Fruit fly (Drosophila melanogaster) whole organism, wandering third instar larva: Measurements from ENCODE around the gene CG7872.

Source experiments
- Abd-B ChIP-seq: fragments of >200 bp; optimal IDR thresholded peaks from 2 replicates; lab custom pipeline; 2017; ENCODE audit warnings: missing biosample characterization, missing genetic modification characterization
- CG32264 ChIP-seq: fragments of 200-800 bp; sonication (Bioruptor generic); optimal IDR thresholded peaks from 2 replicates; lab custom pipeline; 2016; ENCODE audit warnings: missing biosample characterization, missing genetic modification characterization
- CG9705 ChIP-seq: fragments of 200-800 bp; sonication (Bioruptor generic); optimal IDR thresholded peaks from 2 replicates; lab custom pipeline; 2018; ENCODE audit warnings: missing biosample characterization, mild to moderate bottlenecking, missing genetic modification characterization
- CrebA ChIP-seq: fragments of 200-800 bp; sonication (Bioruptor generic); optimal IDR thresholded peaks from 2 replicates; lab custom pipeline; 2016; ENCODE audit warnings: missing biosample characterization, mild to moderate bottlenecking, missing genetic modification characterization, borderline replicate concordance
- Dfd ChIP-seq: fragments of >200 bp; optimal IDR thresholded peaks from 2 replicates; lab custom pipeline; 2017; ENCODE audit warnings: missing biosample characterization, missing genetic modification characterization
- Dif ChIP-seq: fragments of 200-275, 200-300 bp; sonication (Bioruptor generic); optimal IDR thresholded peaks from 2 replicates; lab custom pipeline; 2018; ENCODE audit warnings: missing biosample characterization, missing genetic modification characterization; ENCODE audit not compliant: partially characterized antibody
- GATAd ChIP-seq: sonication (Bioruptor generic); optimal IDR thresholded peaks from 2 replicates; lab custom pipeline; 2016; ENCODE audit warnings: missing biosample characterization, missing genetic modification characterization
- HLH106 ChIP-seq: fragments of 200-800 bp; optimal IDR thresholded peaks from 3 replicates; lab custom pipeline; 2019; ENCODE audit warnings: missing biosample characterization, mild to moderate bottlenecking, missing genetic modification characterization, moderate library complexity
- Hnf4 ChIP-seq: fragments of 200-800 bp; sonication (Bioruptor generic); optimal IDR thresholded peaks from 2 replicates; lab custom pipeline; 2016; ENCODE audit warnings: missing biosample characterization, mild to moderate bottlenecking, missing genetic modification characterization
- Hr78 ChIP-seq: fragments of >200 bp; optimal IDR thresholded peaks from 2 replicates; lab custom pipeline; 2017; ENCODE audit warnings: missing biosample characterization, missing genetic modification characterization
- Hr83 ChIP-seq: fragments of 200-300 bp; sonication (Bioruptor generic); optimal IDR thresholded peaks from 2 replicates; lab custom pipeline; 2016; ENCODE audit warnings: missing biosample characterization, mild to moderate bottlenecking, missing genetic modification characterization, moderate library complexity; ENCODE audit not compliant: poor library complexity, severe bottlenecking
- Jra ChIP-seq: sonication (Bioruptor generic); optimal IDR thresholded peaks from 2 replicates; lab custom pipeline; 2016; ENCODE audit warnings: missing biosample characterization, missing genetic modification characterization
- Mio ChIP-seq: sonication (Bioruptor generic); optimal IDR thresholded peaks from 2 replicates; lab custom pipeline; 2016; ENCODE audit warnings: missing biosample characterization, missing genetic modification characterization
- Myc ChIP-seq: fragments of >200 bp; optimal IDR thresholded peaks from 2 replicates; lab custom pipeline; 2017
- N ChIP-seq: fragments of >200 bp; optimal IDR thresholded peaks from 2 replicates; lab custom pipeline; 2018; ENCODE audit warnings: missing biosample characterization, missing external identifiers, missing genetic modification characterization
- OdsH ChIP-seq: fragments of 200-800 bp; sonication (Bioruptor generic); optimal IDR thresholded peaks from 2 replicates; lab custom pipeline; 2016; ENCODE audit warnings: missing biosample characterization, mild to moderate bottlenecking, missing genetic modification characterization
- Rel ChIP-seq, 2 experiments: fragments of 200-800 bp; sonication (Bioruptor generic) in 1 of 2; optimal IDR thresholded peaks; 2 replicates in 1 of 2; 3 replicates in 1 of 2; lab custom pipeline; 2016 to 2019; ENCODE audit warnings: mild to moderate bottlenecking in 2 of 2, missing biosample characterization in 2 of 2, missing genetic modification characterization in 2 of 2, moderate library complexity in 1 of 2
- Sp1 ChIP-seq: fragments of 200-800 bp; sonication (Bioruptor generic); optimal IDR thresholded peaks from 3 replicates; lab custom pipeline; 2019; ENCODE audit warnings: missing biosample characterization, mild to moderate bottlenecking, missing genetic modification characterization, moderate library complexity
- Vsx2 ChIP-seq: fragments of 200-300, 225-300 bp; sonication (Bioruptor generic); optimal IDR thresholded peaks from 2 replicates; lab custom pipeline; 2018; ENCODE audit warnings: missing biosample characterization, missing genetic modification characterization; ENCODE audit not compliant: partially characterized antibody
- br ChIP-seq: fragments of 200-800 bp; sonication (Bioruptor generic); optimal IDR thresholded peaks from 2 replicates; lab custom pipeline; 2016; ENCODE audit warnings: missing biosample characterization, missing genetic modification characterization
- brk ChIP-seq: fragments of 200-800 bp; sonication (Bioruptor generic); optimal IDR thresholded peaks from 2 replicates; lab custom pipeline; 2016; ENCODE audit warnings: missing biosample characterization, mild to moderate bottlenecking, missing genetic modification characterization
- dl ChIP-seq, 2 experiments: fragments of 175-275, 200-275 bp in 1 of 2; fragments of 200-275 bp in 1 of 2; sonication (Bioruptor generic); optimal IDR thresholded peaks; lab custom pipeline; 2018; ENCODE audit warnings: mild to moderate bottlenecking in 2 of 2, missing biosample characterization in 2 of 2, missing genetic modification characterization in 2 of 2, moderate library complexity in 2 of 2; ENCODE audit not compliant: partially characterized antibody in 2 of 2, insufficient read depth in 1 of 2
- dmrt93B ChIP-seq: fragments of 200-800 bp; sonication (Bioruptor generic); optimal IDR thresholded peaks from 2 replicates; lab custom pipeline; 2018; ENCODE audit warnings: missing biosample characterization, mild to moderate bottlenecking, missing genetic modification characterization
- dsf ChIP-seq: sonication (Bioruptor generic); optimal IDR thresholded peaks from 2 replicates; lab custom pipeline; 2016; ENCODE audit warnings: missing biosample characterization, missing genetic modification characterization, borderline replicate concordance
- ey ChIP-seq: fragments of 200-800 bp; sonication (Bioruptor generic); optimal IDR thresholded peaks from 2 replicates; lab custom pipeline; 2016; ENCODE audit warnings: missing biosample characterization, missing genetic modification characterization
- foxo ChIP-seq, 2 experiments: fragments of 200-800 bp; sonication (Bioruptor generic); optimal IDR thresholded peaks; 2 replicates in 1 of 2; 3 replicates in 1 of 2; lab custom pipeline; 2016 to 2017; ENCODE audit warnings: missing biosample characterization in 2 of 2, missing genetic modification characterization in 2 of 2
- fru ChIP-seq: fragments of 200-800 bp; sonication (Bioruptor generic); optimal IDR thresholded peaks from 3 replicates; lab custom pipeline; 2016; ENCODE audit warnings: missing biosample characterization, mild to moderate bottlenecking, missing genetic modification characterization
- h ChIP-seq: fragments of 200-800 bp; sonication (Bioruptor generic); optimal IDR thresholded peaks from 3 replicates; lab custom pipeline; 2016; ENCODE audit warnings: missing biosample characterization, mild to moderate bottlenecking, missing genetic modification characterization
- jim ChIP-seq: fragments of 175-275, 200-325 bp; sonication (Bioruptor generic); optimal IDR thresholded peaks from 2 replicates; lab custom pipeline; 2016; ENCODE audit warnings: missing biosample characterization, mild to moderate bottlenecking, missing genetic modification characterization
- lola ChIP-seq: fragments of >200 bp; optimal IDR thresholded peaks from 2 replicates; lab custom pipeline; 2017; ENCODE audit warnings: missing biosample characterization, missing genetic modification characterization
- pan ChIP-seq: fragments of >200 bp; optimal IDR thresholded peaks from 2 replicates; lab custom pipeline; 2017
- psq ChIP-seq: fragments of 200-800 bp; sonication (Bioruptor generic); optimal IDR thresholded peaks from 3 replicates; lab custom pipeline; 2017; ENCODE audit warnings: missing biosample characterization, mild to moderate bottlenecking, missing genetic modification characterization, moderate library complexity
- rgr ChIP-seq: fragments of 200-800 bp; sonication (Bioruptor generic); optimal IDR thresholded peaks from 3 replicates; lab custom pipeline; 2016; ENCODE audit warnings: missing biosample characterization, mild to moderate bottlenecking, missing genetic modification characterization
- sage ChIP-seq: fragments of 200-800 bp; sonication (Bioruptor generic); optimal IDR thresholded peaks from 2 replicates; lab custom pipeline; 2016; ENCODE audit warnings: missing biosample characterization, mild to moderate bottlenecking, missing genetic modification characterization
- sv ChIP-seq: fragments of 200-800 bp; sonication (Bioruptor generic); optimal IDR thresholded peaks from 3 replicates; lab custom pipeline; 2016; ENCODE audit warnings: missing biosample characterization, missing genetic modification characterization
- tai ChIP-seq: sonication (Bioruptor generic); optimal IDR thresholded peaks from 2 replicates; lab custom pipeline; 2016; ENCODE audit warnings: missing biosample characterization, missing genetic modification characterization
- usp ChIP-seq: fragments of >200 bp; optimal IDR thresholded peaks from 2 replicates; lab custom pipeline; 2017; ENCODE audit warnings: missing biosample characterization, missing genetic modification characterization
- woc ChIP-seq: sonication (Bioruptor generic); optimal IDR thresholded peaks from 2 replicates; lab custom pipeline; 2016; ENCODE audit warnings: missing biosample characterization, mild to moderate bottlenecking, missing genetic modification characterization

CG7872 gene

dm6 chrX:15620439-15621227 lies 42.6 kb downstream of the CG7872 start:
- TF ChIP-seq Jra (GFP tag; lab: Kevin White, UChicago) (no peak), Dfd (GFP tag; lab: Kevin White, UChicago) (no peak), psq (no peak), Vsx2 (GFP tag; lab: Kevin White, UChicago) (no peak), Hnf4 (GFP tag; lab: Kevin White, UChicago) (no peak), CrebA (no peak), Myc (no peak)

dm6 chrX:15622970-15623402 lies 45.0 kb downstream of the CG7872 start:
- TF ChIP-seq sv: peak; percentile 26
- TF ChIP-seq fru (GFP tag; lab: Kevin White, UChicago): peak; percentile 92
- TF ChIP-seq ey (GFP tag; lab: Kevin White, UChicago): peak; percentile 87
- TF ChIP-seq psq: peak; percentile 84
- TF ChIP-seq Vsx2 (GFP tag; lab: Kevin White, UChicago): no peak
- peak; percentile 87 for TF ChIP-seq Hnf4 (GFP tag; lab: Kevin White, UChicago)
- no peak for TF ChIP-seq Hr83 (GFP tag; lab: Kevin White, UChicago)
- peak; percentile 73 for TF ChIP-seq brk (GFP tag; lab: Kevin White, UChicago)
- peak; percentile 78 for TF ChIP-seq br
- TF ChIP-seq Dif: no peak
- no peak for TF ChIP-seq GATAd (GFP tag; lab: Kevin White, UChicago)
- no peak for TF ChIP-seq dl (GFP tag; optimal IDR thresholded peaks at IDR 0.05; lab: Kevin White, UChicago; ENCODE audit: insufficient read depth in 1 of 2, partially characterized antibody in 2 of 2)
- TF ChIP-seq rgr (GFP tag; lab: Kevin White, UChicago): peak; percentile 84
- peak; percentile 77 for TF ChIP-seq Rel (GFP tag; optimal IDR thresholded peaks at IDR 0.05; lab: Kevin White, UChicago)
- peak; percentile 23 for TF ChIP-seq Rel (tag; optimal IDR thresholded peaks at IDR 0.05; lab: Kevin White, UChicago)
- TF ChIP-seq CG9705 (GFP tag; lab: Kevin White, UChicago): peak; percentile 72
- TF ChIP-seq Abd-B (GFP tag; lab: Kevin White, UChicago): no peak
- TF ChIP-seq Hr78 (GFP tag; lab: Kevin White, UChicago): no peak
- no peak for TF ChIP-seq N (GFP tag; lab: Kevin White, UChicago)
- TF ChIP-seq tai (GFP tag; lab: Kevin White, UChicago): peak; percentile 58
- TF ChIP-seq HLH106: peak; percentile 87
- no peak for TF ChIP-seq Dfd (GFP tag; lab: Kevin White, UChicago)
- TF ChIP-seq CrebA: peak; percentile 69
- TF ChIP-seq Myc: no peak
- TF ChIP-seq Jra (GFP tag; lab: Kevin White, UChicago): peak; percentile 50
- TF ChIP-seq dmrt93B (GFP tag; lab: Kevin White, UChicago): peak; percentile 76
- no peak for TF ChIP-seq dsf (GFP tag; lab: Kevin White, UChicago)
- no peak for TF ChIP-seq lola (GFP tag; lab: Kevin White, UChicago)
- peak; percentile 68 for TF ChIP-seq CG32264
- peak; percentile 65 for TF ChIP-seq sage (GFP tag; lab: Kevin White, UChicago)
- TF ChIP-seq h: peak; percentile 87
- TF ChIP-seq usp (GFP tag; lab: Kevin White, UChicago): no peak
- TF ChIP-seq pan (lab: Kevin White, UChicago): no peak
- TF ChIP-seq OdsH (GFP tag; lab: Kevin White, UChicago): peak; percentile 82
- TF ChIP-seq woc (GFP tag; lab: Kevin White, UChicago): peak; percentile 90
- TF ChIP-seq jim (GFP tag; lab: Kevin White, UChicago): no peak
- no peak for TF ChIP-seq Mio (GFP tag; lab: Kevin White, UChicago)
- peak in 1 of 2 experiments; percentile 94 for TF ChIP-seq foxo (GFP tag; optimal IDR thresholded peaks at IDR 0.05; lab: Kevin White, UChicago)
- peak; percentile 85 for TF ChIP-seq Sp1 (GFP tag; lab: Kevin White, UChicago)
